Fruit fly (Drosophila melanogaster) whole organism, wandering third instar larva: ENCODE results near the gene MtnB.

Experiments used
- CG32264 ChIP-seq: fragments of 200-800 bp; sonication (Bioruptor generic); optimal IDR thresholded peaks from 2 replicates; lab custom pipeline; 2016; ENCODE audit warnings: missing biosample characterization, missing genetic modification characterization
- OdsH ChIP-seq: fragments of 200-800 bp; sonication (Bioruptor generic); optimal IDR thresholded peaks from 2 replicates; lab custom pipeline; 2016; ENCODE audit warnings: missing biosample characterization, mild to moderate bottlenecking, missing genetic modification characterization

dm6 chr3R:20549855-20550603 is 46.5 kb upstream of the MtnB start:
- TF ChIP-seq OdsH (peak; percentile 85), CG32264 (GFP tag; lab: Kevin White, UChicago) (no peak)
